Worm (Caenorhabditis elegans): ENCODE measurements around the gene Y43F8B.7.

- TF ChIP-seq snpc-4 (tag; optimal IDR thresholded peaks at IDR 0.05) (no peak), sem-2 (GFP tag; optimal IDR thresholded peaks at IDR 0.05) (no peak), bed-3 (GFP tag; optimal IDR thresholded peaks at IDR 0.05) (no peak)
Measured at ce11 chrV:19531034-19531433, 40.5 kb downstream of the Y43F8B.7 start.

All from whole organism, mixed stage, embryonic.